Worm (Caenorhabditis elegans): ENCODE data around the gene nep-4.

Gene nep-4

ce11 chrX:6863032-6863431, at the start of gene nep-4:
Gene nep-4 (minus strand): TSS chrX:6863424.
- TF ChIP-seq hnd-1 (tag; optimal IDR thresholded peaks at IDR 0.05): no peak
- no peak for TF ChIP-seq ama-1 (optimal IDR thresholded peaks at IDR 0.05)
- no peak for TF ChIP-seq pes-1 (GFP tag; IDR thresholded peaks at IDR 0.05)
- TF ChIP-seq hmg-4 (GFP tag; optimal IDR thresholded peaks at IDR 0.05): no peak

ce11 chrX:6905581-6905980, 42.4 kb upstream of the nep-4 start:
- no peak for TF ChIP-seq ceh-13 (GFP tag; optimal IDR thresholded peaks at IDR 0.05)

- no peak for TF ChIP-seq tbx-37 (GFP tag; conservative IDR thresholded peaks at IDR 0.05)
- no peak for TF ChIP-seq ama-1 (optimal IDR thresholded peaks at IDR 0.05)
- TF ChIP-seq hmbx-1 (tag; optimal IDR thresholded peaks at IDR 0.05): no peak
- TF ChIP-seq ets-7 (tag; optimal IDR thresholded peaks at IDR 0.05): no peak
- TF ChIP-seq tbx-11 (GFP tag; IDR thresholded peaks at IDR 0.05): no peak
- TF ChIP-seq hmg-4 (GFP tag; optimal IDR thresholded peaks at IDR 0.05): no peak
- TF ChIP-seq sea-1 (GFP tag; conservative IDR thresholded peaks at IDR 0.05): no peak
- no peak for TF ChIP-seq F13C5.2 (tag; optimal IDR thresholded peaks at IDR 0.05)
- TF ChIP-seq hnd-1 (tag; optimal IDR thresholded peaks at IDR 0.05): no peak
- no peak for TF ChIP-seq pes-1 (GFP tag; IDR thresholded peaks at IDR 0.05)
These were observed 41.0 kb upstream of the nep-4 start, which contains the start of gene sid-5 for ce11 chrX:6904064-6904771. Gene sid-5 (plus strand): TSS chrX:6904721.

ce11 chrX:6902958-6903357, 39.7 kb upstream of the nep-4 start:
- TF ChIP-seq ceh-13 (GFP tag; optimal IDR thresholded peaks at IDR 0.05) (peak; percentile 54), hmg-4 (GFP tag; optimal IDR thresholded peaks at IDR 0.05) (peak; percentile 76), F13C5.2 (tag; optimal IDR thresholded peaks at IDR 0.05) (peak; percentile 61), pes-1 (GFP tag; IDR thresholded peaks at IDR 0.05) (peak; percentile 86), ama-1 (optimal IDR thresholded peaks at IDR 0.05) (no peak), flt-1 (GFP tag; IDR thresholded peaks at IDR 0.05) (peak; percentile 71), sea-1 (GFP tag; conservative IDR thresholded peaks at IDR 0.05) (peak; percentile 76; the same call in 1 of the 2 replicates), hnd-1 (tag; optimal IDR thresholded peaks at IDR 0.05) (peak; percentile 67), scrt-1 (GFP tag; IDR thresholded peaks at IDR 0.05) (peak; percentile 84; the same call in 1 of the 2 replicates), tra-4 (tag; optimal IDR thresholded peaks at IDR 0.05) (no peak), aly-1 (tag; optimal IDR thresholded peaks at IDR 0.05) (peak; percentile 76), ceh-36 (tag; optimal IDR thresholded peaks at IDR 0.05) (peak; percentile 49), tbx-37 (GFP tag; conservative IDR thresholded peaks at IDR 0.05) (peak; percentile 80), hmbx-1 (tag; optimal IDR thresholded peaks at IDR 0.05) (no peak), tbx-11 (GFP tag; IDR thresholded peaks at IDR 0.05) (peak; percentile 83), ets-7 (tag; optimal IDR thresholded peaks at IDR 0.05) (peak; percentile 5), B0310.2 (tag; optimal IDR thresholded peaks at IDR 0.05) (no peak)

ce11 chrX:6901078-6901477, 37.9 kb upstream of the nep-4 start, which contains the start of gene pes-23:
Gene pes-23 (plus strand): TSS chrX:6901378.
- TF ChIP-seq F13C5.2 (tag; optimal IDR thresholded peaks at IDR 0.05) (no peak), scrt-1 (GFP tag; IDR thresholded peaks at IDR 0.05) (no peak), ama-1 (optimal IDR thresholded peaks at IDR 0.05) (no peak), tbx-37 (GFP tag; conservative IDR thresholded peaks at IDR 0.05) (no peak), flt-1 (GFP tag; IDR thresholded peaks at IDR 0.05) (no peak), tbx-11 (GFP tag; IDR thresholded peaks at IDR 0.05) (no peak)

ce11 chrX:6899848-6900247, 36.6 kb upstream of the nep-4 start, which contains the start of gene F14B8.4:
Gene F14B8.4 (minus strand): TSS chrX:6899948.
- no peak for TF ChIP-seq sea-1 (GFP tag; conservative IDR thresholded peaks at IDR 0.05)
- TF ChIP-seq pes-1 (GFP tag; IDR thresholded peaks at IDR 0.05): no peak
- TF ChIP-seq scrt-1 (GFP tag; IDR thresholded peaks at IDR 0.05): no peak
- TF ChIP-seq B0310.2 (tag; optimal IDR thresholded peaks at IDR 0.05): no peak
- no peak for TF ChIP-seq ama-1 (optimal IDR thresholded peaks at IDR 0.05)
- no peak for TF ChIP-seq hmbx-1 (tag; optimal IDR thresholded peaks at IDR 0.05)
- no peak for TF ChIP-seq aly-1 (tag; optimal IDR thresholded peaks at IDR 0.05)
- no peak for TF ChIP-seq tra-4 (tag; optimal IDR thresholded peaks at IDR 0.05)
- TF ChIP-seq tbx-37 (GFP tag; conservative IDR thresholded peaks at IDR 0.05): no peak
- TF ChIP-seq flt-1 (GFP tag; IDR thresholded peaks at IDR 0.05): no peak
- no peak for TF ChIP-seq F13C5.2 (tag; optimal IDR thresholded peaks at IDR 0.05)
- TF ChIP-seq hmg-4 (GFP tag; optimal IDR thresholded peaks at IDR 0.05): no peak
- TF ChIP-seq tbx-11 (GFP tag; IDR thresholded peaks at IDR 0.05): no peak

- TF ChIP-seq pes-1 (GFP tag; IDR thresholded peaks at IDR 0.05) (no peak), tbx-37 (GFP tag; conservative IDR thresholded peaks at IDR 0.05) (no peak), ceh-36 (tag; optimal IDR thresholded peaks at IDR 0.05) (no peak), scrt-1 (GFP tag; IDR thresholded peaks at IDR 0.05) (no peak), aly-1 (tag; optimal IDR thresholded peaks at IDR 0.05) (no peak), flt-1 (GFP tag; IDR thresholded peaks at IDR 0.05) (no peak), hmbx-1 (tag; optimal IDR thresholded peaks at IDR 0.05) (no peak), sea-1 (GFP tag; conservative IDR thresholded peaks at IDR 0.05) (no peak), ets-7 (tag; optimal IDR thresholded peaks at IDR 0.05) (no peak), tra-4 (tag; optimal IDR thresholded peaks at IDR 0.05) (no peak), B0310.2 (tag; optimal IDR thresholded peaks at IDR 0.05) (no peak), ceh-13 (GFP tag; optimal IDR thresholded peaks at IDR 0.05) (no peak), hnd-1 (tag; optimal IDR thresholded peaks at IDR 0.05) (no peak), F13C5.2 (tag; optimal IDR thresholded peaks at IDR 0.05) (no peak), hmg-4 (GFP tag; optimal IDR thresholded peaks at IDR 0.05) (no peak), tbx-11 (GFP tag; IDR thresholded peaks at IDR 0.05) (no peak), ama-1 (optimal IDR thresholded peaks at IDR 0.05) (no peak)
These were observed 30.9 kb upstream of the nep-4 start for ce11 chrX:6894104-6894503.

- TF ChIP-seq B0310.2 (tag; optimal IDR thresholded peaks at IDR 0.05) (no peak), hmbx-1 (tag; optimal IDR thresholded peaks at IDR 0.05) (no peak), ceh-13 (GFP tag; optimal IDR thresholded peaks at IDR 0.05) (no peak), hmg-4 (GFP tag; optimal IDR thresholded peaks at IDR 0.05) (no peak), F13C5.2 (tag; optimal IDR thresholded peaks at IDR 0.05) (no peak), scrt-1 (GFP tag; IDR thresholded peaks at IDR 0.05) (no peak), tra-4 (tag; optimal IDR thresholded peaks at IDR 0.05) (no peak), tbx-11 (GFP tag; IDR thresholded peaks at IDR 0.05) (no peak), pes-1 (GFP tag; IDR thresholded peaks at IDR 0.05) (no peak), ceh-36 (tag; optimal IDR thresholded peaks at IDR 0.05) (no peak), ama-1 (optimal IDR thresholded peaks at IDR 0.05) (no peak), sea-1 (GFP tag; conservative IDR thresholded peaks at IDR 0.05) (no peak), ets-7 (tag; optimal IDR thresholded peaks at IDR 0.05) (no peak), flt-1 (GFP tag; IDR thresholded peaks at IDR 0.05) (no peak), tbx-37 (GFP tag; conservative IDR thresholded peaks at IDR 0.05) (no peak), hnd-1 (tag; optimal IDR thresholded peaks at IDR 0.05) (no peak), aly-1 (tag; optimal IDR thresholded peaks at IDR 0.05) (no peak)
These were observed 29.9 kb upstream of the nep-4 start for ce11 chrX:6893074-6893473.

All from whole organism, early embryonic.